Worm (Caenorhabditis elegans) whole organism, L2 larva: ENCODE results near the gene srh-243.

Source experiments
- crh-2 ChIP-seq: sonication (generic microtip); optimal IDR thresholded peaks from 2 replicates; lab custom pipeline; 2017; ENCODE audit warnings: missing biosample characterization, missing genetic modification characterization
- lsy-2 ChIP-seq, 2 experiments: fragments of 150-350 bp in 1 of 2; sonication (generic microtip) in 1 of 2; optimal IDR thresholded peaks; 2 replicates each; lab custom pipeline; 2014 to 2017; ENCODE audit warnings: missing biosample characterization in 2 of 2, missing genetic modification characterization in 2 of 2
- mab-5 ChIP-seq: fragments of 150-350 bp; optimal IDR thresholded peaks from 2 replicates; lab custom pipeline; 2014; ENCODE audit warnings: missing biosample characterization, missing genetic modification characterization
- skn-1 ChIP-seq: sonication (generic microtip); optimal IDR thresholded peaks from 2 replicates; lab custom pipeline; 2017; ENCODE audit warnings: missing biosample characterization, missing genetic modification characterization

- no peak for TF ChIP-seq skn-1 (tag; lab: Kevin White, UChicago)
- TF ChIP-seq mab-5 (tag; lab: Kevin White, UChicago), result no peak
- no peak for TF ChIP-seq crh-2 (tag; lab: Kevin White, UChicago)
- no peak for TF ChIP-seq lsy-2 (tag; optimal IDR thresholded peaks at IDR 0.05; lab: Kevin White, UChicago)
Observed at ce11 chrV:2830817-2831216, 39.4 kb upstream of the srh-243 start, which contains the start of gene srw-2.
